Fruit fly (Drosophila melanogaster) whole organism, pupa: ENCODE measurements around the gene Cyp6d4.

Source experiments
- CG15710 ChIP-seq: fragments of 200-800 bp; sonication (Bioruptor generic); optimal IDR thresholded peaks from 2 replicates; lab custom pipeline; 2018; ENCODE audit warnings: missing biosample characterization, mild to moderate bottlenecking, missing genetic modification characterization, moderate library complexity
- CG32121 ChIP-seq: fragments of 200-800 bp; sonication (Bioruptor generic); IDR thresholded peaks from 2 replicates; pipeline ENCODE4 v1.3.6; 2022; ENCODE audit warnings: missing biosample characterization, missing genetic modification characterization
- CG34367 ChIP-seq: fragments of 200-800 bp; sonication (Bioruptor generic); optimal IDR thresholded peaks from 2 replicates; lab custom pipeline; 2018; ENCODE audit warnings: missing biosample characterization, mild to moderate bottlenecking, missing genetic modification characterization
- CG8159 ChIP-seq: fragments of 200-800 bp; sonication (Bioruptor generic); optimal IDR thresholded peaks from 3 replicates; lab custom pipeline; 2018; ENCODE audit warnings: missing biosample characterization, mild to moderate bottlenecking, missing genetic modification characterization, moderate library complexity
- CG9948 ChIP-seq: fragments of 200-800 bp; sonication (Bioruptor generic); optimal IDR thresholded peaks from 2 replicates; lab custom pipeline; 2018; ENCODE audit warnings: missing biosample characterization, mild to moderate bottlenecking, missing genetic modification characterization, moderate library complexity
- EcR ChIP-seq: fragments of 200-800 bp; sonication (Bioruptor generic); optimal IDR thresholded peaks from 3 replicates; lab custom pipeline; 2019; ENCODE audit warnings: missing biosample characterization, missing genetic modification characterization, mild to moderate bottlenecking, moderate library complexity, missing genetic modification reagents
- Ets98B ChIP-seq: fragments of 200-800 bp; sonication (Bioruptor generic); IDR thresholded peaks from 2 replicates; pipeline ENCODE4 v1.3.6; 2022; ENCODE audit warnings: missing biosample characterization, missing genetic modification characterization
- Pif1A ChIP-seq: fragments of 200-800 bp; sonication (Bioruptor generic); optimal IDR thresholded peaks from 3 replicates; lab custom pipeline; 2016; ENCODE audit warnings: missing biosample characterization, missing genetic modification characterization

DNA sequence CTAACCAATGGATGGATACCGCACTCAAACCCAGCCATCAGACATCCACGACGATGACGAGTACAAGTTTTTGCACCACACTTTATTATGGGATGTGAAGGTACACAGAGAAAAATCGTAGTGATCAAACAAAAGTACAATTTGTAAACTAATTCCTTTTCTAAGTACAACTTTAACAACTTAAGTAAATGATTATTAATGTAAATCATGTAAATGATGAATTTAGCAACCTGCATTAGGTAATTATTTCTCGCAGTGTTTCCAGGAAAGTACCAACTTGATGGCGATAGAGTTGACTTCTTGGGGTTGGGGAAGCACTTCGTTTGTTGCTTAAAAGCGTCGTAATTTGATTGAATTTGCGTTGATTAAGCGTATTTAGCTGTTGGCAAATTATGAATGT, 35.0 kb upstream of the Cyp6d4 start:
- TF ChIP-seq CG9948 (tag; lab: Kevin White, UChicago), result peak; percentile 45
- TF ChIP-seq CG15710 (tag; lab: Kevin White, UChicago), result peak; percentile 62
- TF ChIP-seq Pif1A (GFP tag; lab: Kevin White, UChicago), result peak; percentile 72
- TF ChIP-seq CG34367 (tag; lab: Kevin White, UChicago), result peak; percentile 61
- no peak for TF ChIP-seq EcR
- TF ChIP-seq CG8159 (tag; lab: Kevin White, UChicago), result peak; percentile 28
- TF ChIP-seq Ets98B, result peak; percentile 21; the same call in 1 of the 2 replicates
- peak; percentile 61 for TF ChIP-seq CG32121 (GFP tag; lab: Robert Waterston, UW)
